Worm (Caenorhabditis elegans) whole organism, mixed stage, embryonic: ENCODE measurements around the gene Y11D7A.9.

ENCODE experiments used
- M03D4.4 ChIP-seq: sonication (generic microtip); optimal IDR thresholded peaks from 2 replicates; lab custom pipeline; 2017; ENCODE audit warnings: mild to moderate bottlenecking, missing genetic modification characterization, missing compliant biosample characterization
- elt-1 ChIP-seq: sonication (generic microtip); optimal IDR thresholded peaks from 2 replicates; lab custom pipeline; 2017; ENCODE audit warnings: missing genetic modification characterization, mild to moderate bottlenecking, missing compliant biosample characterization, antibody characterized with exemption, moderate library complexity, borderline replicate concordance; ENCODE audit not compliant: insufficient read depth
- lin-32 ChIP-seq: fragments of 200-800 bp; sonication (Bioruptor generic); optimal IDR thresholded peaks from 2 replicates; lab custom pipeline; 2018; ENCODE audit warnings: mild to moderate bottlenecking, missing genetic modification characterization, missing compliant biosample characterization
- lsy-2 ChIP-seq: fragments of 150-350 bp; optimal IDR thresholded peaks from 2 replicates; lab custom pipeline; 2014; ENCODE audit warnings: missing biosample characterization, missing genetic modification characterization
- mep-1 ChIP-seq: fragments of 150-350 bp; optimal IDR thresholded peaks from 2 replicates; lab custom pipeline; 2017; ENCODE audit warnings: missing biosample characterization, missing genetic modification reagents, missing genetic modification characterization, inconsistent platforms
- pha-4 ChIP-seq: fragments of 150-350 bp; optimal IDR thresholded peaks from 2 replicates; lab custom pipeline; 2018; ENCODE audit warnings: missing biosample characterization, missing genetic modification reagents, missing genetic modification characterization
- snpc-4 ChIP-seq: fragments of 150-350 bp; optimal IDR thresholded peaks from 2 replicates; lab custom pipeline; 2014; ENCODE audit warnings: missing biosample characterization, missing genetic modification characterization
- sptf-1 ChIP-seq: sonication (generic microtip); optimal IDR thresholded peaks from 2 replicates; lab custom pipeline; 2017; ENCODE audit warnings: mild to moderate bottlenecking, missing genetic modification characterization, moderate library complexity, missing compliant biosample characterization
- unc-62 ChIP-seq: fragments of 150-350 bp; optimal IDR thresholded peaks from 2 replicates; lab custom pipeline; 2014; ENCODE audit warnings: missing biosample characterization, missing genetic modification reagents, missing genetic modification characterization
- ztf-11 ChIP-seq: fragments of 150-350 bp; optimal IDR thresholded peaks from 2 replicates; lab custom pipeline; 2014; ENCODE audit warnings: missing biosample characterization, missing genetic modification characterization

ce11 chrIV:9243670-9244069 is 12.2 kb downstream of the Y11D7A.9 start, which contains the start of gene rab-28:
- TF ChIP-seq M03D4.4 (tag; lab: Kevin White, UChicago): no peak
- no peak for TF ChIP-seq sptf-1 (tag; lab: Kevin White, UChicago)
- no peak for TF ChIP-seq mep-1 (tag; lab: Kevin White, UChicago)
- no peak for TF ChIP-seq lin-32 (GFP tag; lab: Kevin White, UChicago)
- TF ChIP-seq pha-4 (tag; lab: Kevin White, UChicago): no peak
- TF ChIP-seq elt-1 (tag; lab: Kevin White, UChicago): no peak
- TF ChIP-seq ztf-11 (tag; lab: Kevin White, UChicago): no peak
- no peak for TF ChIP-seq snpc-4 (tag; lab: Kevin White, UChicago)
- TF ChIP-seq unc-62 (GFP tag; lab: Kevin White, UChicago): no peak
- TF ChIP-seq lsy-2 (tag; lab: Kevin White, UChicago): no peak
